Worm (Caenorhabditis elegans) whole organism, early embryonic: ENCODE data around the gene F46F5.13.

Source experiments
- B0310.2 ChIP-seq: sonication (generic microtip); optimal IDR thresholded peaks from 2 replicates; lab custom pipeline; 2016; ENCODE audit warnings: mild to moderate bottlenecking, missing genetic modification characterization, missing compliant biosample characterization
- F13C5.2 ChIP-seq: sonication (generic microtip); optimal IDR thresholded peaks from 2 replicates; lab custom pipeline; 2017; ENCODE audit warnings: mild to moderate bottlenecking, missing genetic modification characterization, inconsistent platforms, missing compliant biosample characterization
- aly-1 ChIP-seq: sonication (generic microtip); optimal IDR thresholded peaks from 2 replicates; lab custom pipeline; 2016; ENCODE audit warnings: missing genetic modification characterization, missing compliant biosample characterization
- ama-1 ChIP-seq: fragments of 150-350 bp; optimal IDR thresholded peaks from 2 replicates; lab custom pipeline; 2014
- ceh-36 ChIP-seq: sonication (generic microtip); optimal IDR thresholded peaks from 2 replicates; lab custom pipeline; 2016; ENCODE audit warnings: missing genetic modification characterization, inconsistent platforms, missing compliant biosample characterization
- ets-7 ChIP-seq: sonication (generic microtip); optimal IDR thresholded peaks from 2 replicates; lab custom pipeline; 2016; ENCODE audit warnings: missing genotype, missing genetic modification characterization, missing compliant biosample characterization
- flt-1 ChIP-seq: fragments of 200-800 bp; sonication (Bioruptor generic); IDR thresholded peaks from 2 replicates; pipeline ENCODE4 v1.3.6; 2022; ENCODE audit warnings: missing genetic modification characterization, missing compliant biosample characterization
- hnd-1 ChIP-seq: sonication (generic microtip); optimal IDR thresholded peaks from 2 replicates; lab custom pipeline; 2016; ENCODE audit warnings: missing genetic modification characterization, missing compliant biosample characterization
- sea-1 ChIP-seq: fragments of 200-800 bp; sonication (Bioruptor generic); conservative IDR thresholded peaks from 2 replicates; pipeline ENCODE4 v1.3.6; 2022; ENCODE audit warnings: missing genetic modification characterization, missing compliant biosample characterization
- tbx-11 ChIP-seq: fragments of 200-800 bp; sonication (Bioruptor generic); IDR thresholded peaks from 2 replicates; pipeline ENCODE4 v1.3.6; 2022; ENCODE audit warnings: missing genetic modification characterization, missing compliant biosample characterization
- tbx-37 ChIP-seq: fragments of 200-800 bp; sonication (Bioruptor generic); conservative IDR thresholded peaks from 2 replicates; pipeline ENCODE4 v1.3.6; 2022; ENCODE audit warnings: missing genetic modification reagents, missing genetic modification characterization, missing compliant biosample characterization
- tra-4 ChIP-seq: sonication (generic microtip); optimal IDR thresholded peaks from 2 replicates; lab custom pipeline; 2017; ENCODE audit warnings: missing genetic modification characterization, missing compliant biosample characterization

- no peak for TF ChIP-seq sea-1 (GFP tag; lab: Robert Waterston, UW)
- no peak for TF ChIP-seq flt-1
- TF ChIP-seq aly-1: no peak
- TF ChIP-seq ama-1: no peak
- no peak for TF ChIP-seq ets-7 (tag; lab: Kevin White, UChicago)
- TF ChIP-seq ceh-36 (tag; lab: Kevin White, UChicago): no peak
- TF ChIP-seq hnd-1 (tag; lab: Kevin White, UChicago): no peak
- TF ChIP-seq tbx-37 (GFP tag; lab: Robert Waterston, UW): no peak
- TF ChIP-seq tbx-11 (GFP tag; lab: Robert Waterston, UW): no peak
- TF ChIP-seq B0310.2: no peak
- TF ChIP-seq F13C5.2: no peak
- TF ChIP-seq tra-4 (tag; lab: Kevin White, UChicago): no peak
Observed at ce11 chrII:760276-760675, 42.8 kb upstream of the F46F5.13 start.
